Worm (Caenorhabditis elegans): ENCODE data around the gene C25F9.4.
A peak's percentile ranks its signal among the peaks of the same experiment; 100 is the strongest.

Gene C25F9.4

ce11 chrV:19394750-19395149 lies 21.6 kb downstream of the C25F9.4 start, which contains the start of gene C25F9.8:
Gene C25F9.8 (plus strand): TSS chrV:19395050.
- TF ChIP-seq med-1 (GFP tag; optimal IDR thresholded peaks at IDR 0.05; ENCODE audit: insufficient read depth) (no peak), klf-2 (GFP tag; conservative IDR thresholded peaks at IDR 0.05) (no peak), tab-1 (GFP tag; IDR thresholded peaks at IDR 0.05) (no peak), ztf-23 (GFP tag; IDR thresholded peaks at IDR 0.05) (no peak), cog-1 (tag; optimal IDR thresholded peaks at IDR 0.05) (no peak), ref-1 (GFP tag; conservative IDR thresholded peaks at IDR 0.05) (no peak), T22C8.4 (GFP tag; IDR thresholded peaks at IDR 0.05) (no peak), flt-1 (GFP tag; IDR thresholded peaks at IDR 0.05) (no peak), ztf-29 (GFP tag; IDR thresholded peaks at IDR 0.05) (no peak)

- no peak for TF ChIP-seq ztf-23 (GFP tag; IDR thresholded peaks at IDR 0.05)
- TF ChIP-seq ztf-29 (GFP tag; IDR thresholded peaks at IDR 0.05), result no peak
- no peak for TF ChIP-seq T22C8.4 (GFP tag; IDR thresholded peaks at IDR 0.05)
- no peak for TF ChIP-seq med-1 (GFP tag; optimal IDR thresholded peaks at IDR 0.05; ENCODE audit: insufficient read depth)
- TF ChIP-seq flt-1 (GFP tag; IDR thresholded peaks at IDR 0.05), result no peak
- TF ChIP-seq tab-1 (GFP tag; IDR thresholded peaks at IDR 0.05), result no peak
- no peak for TF ChIP-seq cog-1 (tag; optimal IDR thresholded peaks at IDR 0.05)
- TF ChIP-seq klf-2 (GFP tag; conservative IDR thresholded peaks at IDR 0.05), result no peak
- no peak for TF ChIP-seq ref-1 (GFP tag; conservative IDR thresholded peaks at IDR 0.05)
Measured at ce11 chrV:19391242-19391641, 25.1 kb downstream of the C25F9.4 start.

DNA sequence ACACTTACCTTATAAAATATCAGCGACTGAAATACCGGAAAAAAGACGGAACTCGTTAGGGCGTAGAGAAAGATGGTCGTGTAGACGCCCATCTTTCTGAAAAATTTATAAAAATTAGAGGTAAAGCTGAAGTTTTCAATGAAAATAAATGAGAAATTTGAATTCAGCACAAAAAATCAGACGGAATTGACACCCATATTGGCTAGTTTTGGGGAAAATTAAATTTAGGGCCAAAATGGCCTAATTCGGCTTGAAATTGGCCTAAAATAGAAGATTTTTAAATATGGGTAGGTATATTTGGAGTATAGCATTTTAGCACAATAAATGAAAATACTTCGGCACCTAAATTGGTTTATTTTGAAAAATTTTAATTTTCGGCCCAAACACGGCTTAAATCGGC lies 26.3 kb downstream of the C25F9.4 start, which contains the start of gene slcr-46.2:
slcr-46.2 (minus strand) TSS at position 101 of the 400 bp plus-strand sequence.
- TF ChIP-seq ref-1 (GFP tag; conservative IDR thresholded peaks at IDR 0.05), result no peak
- no peak for TF ChIP-seq med-1 (GFP tag; optimal IDR thresholded peaks at IDR 0.05; ENCODE audit: insufficient read depth)
- no peak for TF ChIP-seq flt-1 (GFP tag; IDR thresholded peaks at IDR 0.05)
- TF ChIP-seq tab-1 (GFP tag; IDR thresholded peaks at IDR 0.05), result no peak
- no peak for TF ChIP-seq T22C8.4 (GFP tag; IDR thresholded peaks at IDR 0.05)
- no peak for TF ChIP-seq ztf-29 (GFP tag; IDR thresholded peaks at IDR 0.05)
- TF ChIP-seq ztf-23 (GFP tag; IDR thresholded peaks at IDR 0.05), result no peak
- no peak for TF ChIP-seq klf-2 (GFP tag; conservative IDR thresholded peaks at IDR 0.05)
- no peak for TF ChIP-seq cog-1 (tag; optimal IDR thresholded peaks at IDR 0.05)

ce11 chrV:19380968-19381367 lies 35.4 kb downstream of the C25F9.4 start, which contains the start of gene srw-84:
Gene srw-84 (plus strand): TSS chrV:19381268.
- no peak for TF ChIP-seq tab-1 (GFP tag; IDR thresholded peaks at IDR 0.05)
- no peak for TF ChIP-seq klf-2 (GFP tag; conservative IDR thresholded peaks at IDR 0.05)
- no peak for TF ChIP-seq flt-1 (GFP tag; IDR thresholded peaks at IDR 0.05)
- no peak for TF ChIP-seq T22C8.4 (GFP tag; IDR thresholded peaks at IDR 0.05)
- TF ChIP-seq ref-1 (GFP tag; conservative IDR thresholded peaks at IDR 0.05), result no peak
- TF ChIP-seq ztf-29 (GFP tag; IDR thresholded peaks at IDR 0.05), result no peak
- no peak for TF ChIP-seq ztf-23 (GFP tag; IDR thresholded peaks at IDR 0.05)
- TF ChIP-seq cog-1 (tag; optimal IDR thresholded peaks at IDR 0.05), result no peak
- no peak for TF ChIP-seq med-1 (GFP tag; optimal IDR thresholded peaks at IDR 0.05; ENCODE audit: insufficient read depth)

- no peak for TF ChIP-seq cog-1 (tag; optimal IDR thresholded peaks at IDR 0.05)
Measured at ce11 chrV:19377014-19377494, 39.3 kb downstream of the C25F9.4 start, which contains the start of gene nceh-1. Gene nceh-1 (plus strand): TSS chrV:19377444.

- TF ChIP-seq T22C8.4 (GFP tag; IDR thresholded peaks at IDR 0.05) (0 out of 2 replicates have a peak, but pooled peaks have one; percentile 3), flt-1 (GFP tag; IDR thresholded peaks at IDR 0.05) (no peak)
Measured at ce11 chrV:19371777-19372176, 44.6 kb downstream of the C25F9.4 start.

- TF ChIP-seq klf-2 (GFP tag; conservative IDR thresholded peaks at IDR 0.05) (no peak), T22C8.4 (GFP tag; IDR thresholded peaks at IDR 0.05) (peak; percentile 10; the same call in 1 of the 2 replicates)
Measured at ce11 chrV:19371253-19371652, 45.1 kb downstream of the C25F9.4 start, which contains the start of gene Y43F8A.2. Gene Y43F8A.2 (plus strand): TSS chrV:19371553.

DNA sequence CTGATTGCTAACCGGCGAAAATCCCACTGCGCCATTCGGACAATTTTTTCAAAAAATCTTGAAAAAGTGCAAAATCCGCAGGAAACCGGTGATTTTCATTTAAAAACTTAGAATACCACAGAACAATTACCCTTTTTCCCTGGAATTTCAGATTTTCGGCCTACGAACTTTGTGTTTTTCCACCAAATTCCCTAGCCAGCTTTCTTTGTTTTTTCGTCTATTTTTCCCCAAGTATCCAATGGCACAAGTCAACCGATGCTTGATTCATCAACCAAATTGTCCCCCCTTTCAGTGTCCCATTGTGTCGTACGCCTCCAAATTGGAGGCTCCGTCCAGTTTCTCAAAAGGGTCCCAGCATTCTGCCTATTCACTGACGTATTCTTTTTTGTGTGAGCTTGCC lies 46.2 kb downstream of the C25F9.4 start, which contains the start of gene Y43F8A.1:
Y43F8A.1 (plus strand) TSS at position 301 of the 400 bp plus-strand sequence.
- no peak for TF ChIP-seq tab-1 (GFP tag; IDR thresholded peaks at IDR 0.05)
- no peak for TF ChIP-seq klf-2 (GFP tag; conservative IDR thresholded peaks at IDR 0.05)
- no peak for TF ChIP-seq cog-1 (tag; optimal IDR thresholded peaks at IDR 0.05)
- TF ChIP-seq med-1 (GFP tag; optimal IDR thresholded peaks at IDR 0.05; ENCODE audit: insufficient read depth), result no peak
- no peak for TF ChIP-seq flt-1 (GFP tag; IDR thresholded peaks at IDR 0.05)
- TF ChIP-seq ref-1 (GFP tag; conservative IDR thresholded peaks at IDR 0.05), result no peak

DNA sequence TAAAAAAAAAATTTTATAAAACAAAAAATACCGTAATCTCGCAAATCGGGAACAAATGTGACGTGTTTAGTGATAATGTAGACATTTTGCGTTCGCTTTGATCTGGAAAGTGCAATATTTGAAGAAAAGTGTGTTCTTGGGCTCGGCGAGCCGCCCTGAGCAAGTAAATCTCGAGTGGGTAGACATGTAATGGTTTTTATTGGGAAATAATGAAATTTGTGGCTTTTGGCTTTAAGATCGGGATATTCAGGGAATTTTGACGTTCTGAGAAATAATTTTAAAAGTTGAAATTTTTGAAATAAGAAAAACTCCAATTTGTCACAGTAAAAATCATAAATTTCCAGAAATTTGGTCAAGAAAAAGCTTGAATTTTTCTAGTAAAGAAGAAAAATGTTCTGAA lies 53.8 kb downstream of the C25F9.4 start, which contains the start of gene C14B4.2:
C14B4.2 (minus strand) TSS at position 101 of the 400 bp plus-strand sequence.
- TF ChIP-seq cog-1 (tag; optimal IDR thresholded peaks at IDR 0.05) (no peak), ztf-23 (GFP tag; IDR thresholded peaks at IDR 0.05) (no peak)
